Worm (Caenorhabditis elegans) whole organism, L3 larva: Measurements from ENCODE around the gene F41E6.7.

Experiments used
- R02D3.7 ChIP-seq: fragments of 150-350 bp; optimal IDR thresholded peaks from 2 replicates; lab custom pipeline; 2014; ENCODE audit warnings: missing biosample characterization, missing genetic modification characterization
- aly-2 ChIP-seq: fragments of 150-350 bp; optimal IDR thresholded peaks from 2 replicates; lab custom pipeline; 2014; ENCODE audit warnings: missing biosample characterization, missing genetic modification characterization
- ceh-16 ChIP-seq: sonication (generic microtip); optimal IDR thresholded peaks from 2 replicates; lab custom pipeline; 2017; ENCODE audit warnings: missing biosample characterization, missing genetic modification characterization
- ceh-28 ChIP-seq: fragments of 150-350 bp; optimal IDR thresholded peaks from 2 replicates; lab custom pipeline; 2014; ENCODE audit warnings: missing biosample characterization, missing genetic modification reagents, missing genetic modification characterization
- ceh-82 ChIP-seq: fragments of 150-350 bp; optimal IDR thresholded peaks from 2 replicates; lab custom pipeline; 2014; ENCODE audit warnings: missing biosample characterization, missing genetic modification characterization
- ceh-9 ChIP-seq: sonication (generic microtip); optimal IDR thresholded peaks from 2 replicates; lab custom pipeline; 2018; ENCODE audit warnings: missing biosample characterization, missing genetic modification characterization
- daf-12 ChIP-seq: fragments of 150-350 bp; optimal IDR thresholded peaks from 2 replicates; lab custom pipeline; 2014; ENCODE audit warnings: missing biosample characterization, missing genetic modification reagents, missing genetic modification characterization
- egl-27 ChIP-seq: sonication (generic microtip); optimal IDR thresholded peaks from 4 replicates; lab custom pipeline; 2017; ENCODE audit warnings: missing biosample characterization, missing genetic modification reagents, missing genetic modification characterization
- elt-1 ChIP-seq: fragments of 150-350 bp; optimal IDR thresholded peaks from 2 replicates; lab custom pipeline; 2014; ENCODE audit warnings: missing biosample characterization, missing genetic modification characterization
- elt-2 ChIP-seq: sonication (generic microtip); optimal IDR thresholded peaks from 2 replicates; lab custom pipeline; 2016; ENCODE audit warnings: missing genetic modification reagents, mild to moderate bottlenecking, missing genetic modification characterization, missing compliant biosample characterization
- elt-3 ChIP-seq, 3 experiments: fragments of 150-350 bp in 1 of 3; sonication (generic microtip) in 2 of 3; optimal IDR thresholded peaks; 2 replicates in 2 of 3; 4 replicates in 1 of 3; lab custom pipeline; 2014 to 2017; ENCODE audit warnings: missing biosample characterization in 3 of 3, missing genetic modification characterization in 3 of 3
- eor-1 ChIP-seq, 2 experiments: fragments of 150-350 bp; optimal IDR thresholded peaks; 2 replicates each; lab custom pipeline; 2014 to 2018; ENCODE audit warnings: missing biosample characterization in 2 of 2, missing genetic modification characterization in 2 of 2
- fkh-10 ChIP-seq: sonication (generic microtip); optimal IDR thresholded peaks from 2 replicates; lab custom pipeline; 2017; ENCODE audit warnings: missing biosample characterization, missing genetic modification reagents, missing genetic modification characterization
- hmg-11 ChIP-seq: sonication (generic microtip); optimal IDR thresholded peaks from 2 replicates; lab custom pipeline; 2016; ENCODE audit warnings: missing genetic modification characterization, missing compliant biosample characterization
- jun-1 ChIP-seq: fragments of 150-350 bp; optimal IDR thresholded peaks from 2 replicates; lab custom pipeline; 2014; ENCODE audit warnings: missing biosample characterization, missing genetic modification reagents, missing genetic modification characterization
- lin-15B ChIP-seq: fragments of 150-350 bp; optimal IDR thresholded peaks from 2 replicates; lab custom pipeline; 2014; ENCODE audit warnings: missing biosample characterization, missing genetic modification characterization
- lsy-12 ChIP-seq: sonication (generic microtip); optimal IDR thresholded peaks from 2 replicates; lab custom pipeline; 2016; ENCODE audit warnings: mild to moderate bottlenecking, missing genetic modification characterization, missing compliant biosample characterization
- mdl-1 ChIP-seq: fragments of 150-350 bp; optimal IDR thresholded peaks from 2 replicates; lab custom pipeline; 2014; ENCODE audit warnings: missing biosample characterization, missing genetic modification characterization
- mml-1 ChIP-seq: fragments of 150-350 bp; sonication (generic microtip); optimal IDR thresholded peaks from 3 replicates; lab custom pipeline; 2014; ENCODE audit warnings: missing biosample characterization, missing genetic modification characterization
- nhr-11 ChIP-seq: fragments of 150-350 bp; optimal IDR thresholded peaks from 2 replicates; lab custom pipeline; 2014; ENCODE audit warnings: missing biosample characterization, missing genetic modification characterization
- nhr-23 ChIP-seq: fragments of 150-350 bp; optimal IDR thresholded peaks from 2 replicates; lab custom pipeline; 2014; ENCODE audit warnings: missing biosample characterization, missing genetic modification reagents, missing genetic modification characterization
- nhr-237 ChIP-seq: fragments of 150-350 bp; optimal IDR thresholded peaks from 2 replicates; lab custom pipeline; 2014; ENCODE audit warnings: missing biosample characterization, missing genetic modification characterization
- nhr-28 ChIP-seq: fragments of 150-350 bp; optimal IDR thresholded peaks from 2 replicates; lab custom pipeline; 2014; ENCODE audit warnings: missing biosample characterization, missing genetic modification characterization
- nhr-43 ChIP-seq: sonication (generic microtip); optimal IDR thresholded peaks from 2 replicates; lab custom pipeline; 2016; ENCODE audit warnings: mild to moderate bottlenecking, missing genetic modification characterization, missing compliant biosample characterization; ENCODE audit not compliant: poor library complexity, severe bottlenecking
- pha-4 ChIP-seq: fragments of 150-350 bp; optimal IDR thresholded peaks from 2 replicates; lab custom pipeline; 2014; ENCODE audit warnings: missing biosample characterization, missing genetic modification reagents, missing genetic modification characterization
- pqm-1 ChIP-seq: fragments of 150-350 bp; optimal IDR thresholded peaks from 2 replicates; lab custom pipeline; 2017; ENCODE audit warnings: missing biosample characterization, missing genetic modification characterization, inconsistent platforms
- sea-2 ChIP-seq: fragments of 150-350 bp; sonication (generic microtip); optimal IDR thresholded peaks from 4 replicates; lab custom pipeline; 2014; ENCODE audit warnings: missing biosample characterization, missing genetic modification reagents, missing genetic modification characterization
- snpc-4 ChIP-seq: fragments of 150-350 bp; optimal IDR thresholded peaks from 2 replicates; lab custom pipeline; 2014; ENCODE audit warnings: missing biosample characterization, missing genetic modification characterization
- tbx-2 ChIP-seq: sonication (generic microtip); optimal IDR thresholded peaks from 2 replicates; lab custom pipeline; 2016; ENCODE audit warnings: mild to moderate bottlenecking, missing genetic modification characterization, missing compliant biosample characterization
- unc-39 ChIP-seq: sonication (generic microtip); optimal IDR thresholded peaks from 4 replicates; lab custom pipeline; 2017; ENCODE audit warnings: missing biosample characterization, missing genetic modification characterization
- unc-62 ChIP-seq: fragments of 150-350 bp; sonication (generic microtip); optimal IDR thresholded peaks from 4 replicates; lab custom pipeline; 2014; ENCODE audit warnings: missing biosample characterization, missing genetic modification reagents, missing genetic modification characterization
- zag-1 ChIP-seq: fragments of 150-350 bp; optimal IDR thresholded peaks from 2 replicates; lab custom pipeline; 2014; ENCODE audit warnings: missing biosample characterization, missing genetic modification characterization
- ztf-11 ChIP-seq: fragments of 150-350 bp; optimal IDR thresholded peaks from 2 replicates; lab custom pipeline; 2014; ENCODE audit warnings: missing biosample characterization, missing genetic modification characterization

The F41E6.7 gene

DNA sequence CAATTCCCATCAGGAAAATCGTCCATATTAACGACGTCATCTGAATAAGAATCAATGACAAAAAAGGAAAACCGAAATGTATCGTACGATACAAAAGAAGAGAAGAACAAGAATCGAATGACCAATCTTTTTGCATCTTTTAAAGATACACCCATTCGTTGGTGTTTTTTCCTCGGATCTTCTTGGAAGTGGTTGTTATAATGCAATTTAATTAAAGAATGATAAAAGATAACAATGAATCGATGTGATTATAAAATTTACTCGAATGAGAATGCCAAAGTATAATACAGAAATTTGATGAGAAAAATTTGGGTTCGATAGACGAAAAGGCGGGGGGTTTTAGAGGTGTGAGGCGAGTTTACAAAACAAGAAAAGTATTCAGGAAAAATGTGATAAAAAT lies 29.9 kb upstream of the F41E6.7 start, which contains the start of gene F41E6.12:
Gene F41E6.12 (minus strand): TSS at position 101 of the 400 bp plus-strand sequence.
- TF ChIP-seq snpc-4: no peak
- no peak for TF ChIP-seq ceh-9 (tag; lab: Kevin White, UChicago)
- TF ChIP-seq elt-3 (tag; optimal IDR thresholded peaks at IDR 0.05; lab: Kevin White, UChicago): no peak
- no peak for TF ChIP-seq fkh-10 (GFP tag; lab: Kevin White, UChicago)
- no peak for TF ChIP-seq mdl-1 (tag; lab: Kevin White, UChicago)
- TF ChIP-seq nhr-23: peak; percentile 20
- TF ChIP-seq ceh-82 (tag; lab: Kevin White, UChicago): no peak
- TF ChIP-seq, all 47 proteins: peak for 1

DNA sequence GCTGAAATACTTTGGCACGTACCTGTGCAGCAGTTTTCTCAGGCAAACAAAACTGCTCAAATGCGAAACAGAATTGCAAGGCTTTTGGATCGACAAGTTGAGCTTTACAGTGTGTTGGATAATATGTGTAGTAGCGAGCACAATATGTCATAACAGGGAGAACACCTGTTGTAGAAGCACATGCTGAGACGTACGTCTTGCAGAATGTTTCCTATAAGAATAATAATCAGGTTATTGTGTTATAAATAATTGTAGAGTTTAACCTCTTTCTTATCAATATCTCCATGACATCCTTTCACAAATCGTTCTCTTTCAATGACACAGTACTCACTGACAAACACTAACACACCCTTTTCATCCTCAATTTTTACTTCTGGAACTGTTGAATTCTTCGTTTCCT lies 28.5 kb upstream of the F41E6.7 start:
- TF ChIP-seq nhr-28 (no peak), mdl-1 (tag; lab: Kevin White, UChicago) (no peak), elt-2 (no peak), egl-27 (tag; lab: Kevin White, UChicago) (no peak), snpc-4 (no peak), elt-3 (tag; optimal IDR thresholded peaks at IDR 0.05; lab: Kevin White, UChicago) (no peak), lsy-12 (no peak), pqm-1 (tag; lab: Kevin White, UChicago) (no peak), lin-15B (tag; lab: Kevin White, UChicago) (no peak), unc-39 (tag; lab: Kevin White, UChicago) (no peak), elt-1 (tag; lab: Kevin White, UChicago) (no peak), fkh-10 (GFP tag; lab: Kevin White, UChicago) (no peak), zag-1 (tag; lab: Kevin White, UChicago) (no peak), ztf-11 (tag; lab: Kevin White, UChicago) (no peak)

DNA sequence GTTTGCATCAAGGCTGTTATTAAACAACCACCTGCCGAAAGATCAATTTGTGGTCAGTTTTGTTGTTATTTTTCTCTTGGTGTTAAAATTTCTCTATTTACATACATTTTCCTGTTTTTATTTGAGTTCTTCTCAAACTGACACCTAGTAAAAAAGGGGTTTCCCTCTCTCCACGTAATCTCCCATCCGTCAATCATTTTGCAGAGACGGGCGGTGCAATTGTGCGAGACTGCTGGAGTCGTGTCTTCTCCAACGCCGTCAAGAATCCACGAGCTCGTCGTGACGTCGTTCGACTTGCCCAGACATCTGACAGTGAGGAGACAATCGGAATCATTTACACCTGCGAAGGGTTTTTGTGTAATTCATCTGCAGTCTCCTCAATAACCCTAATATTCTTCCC lies 27.3 kb upstream of the F41E6.7 start:
- peak in 1 of 3 experiments; percentile 1 for TF ChIP-seq elt-3 (tag; optimal IDR thresholded peaks at IDR 0.05; lab: Kevin White, UChicago)
- TF ChIP-seq aly-2 (tag; lab: Kevin White, UChicago): no peak
- no peak for TF ChIP-seq ztf-11 (tag; lab: Kevin White, UChicago)
- no peak for TF ChIP-seq eor-1 (tag; optimal IDR thresholded peaks at IDR 0.05; lab: Kevin White, UChicago)
- no peak for TF ChIP-seq mml-1 (tag; lab: Kevin White, UChicago)
- TF ChIP-seq lsy-12: no peak
- no peak for TF ChIP-seq snpc-4
- TF ChIP-seq zag-1 (tag; lab: Kevin White, UChicago): no peak
- TF ChIP-seq pha-4: no peak
- TF ChIP-seq R02D3.7 (tag; lab: Kevin White, UChicago): no peak
- peak; percentile 64 for TF ChIP-seq unc-62 (GFP tag; lab: Kevin White, UChicago)

DNA sequence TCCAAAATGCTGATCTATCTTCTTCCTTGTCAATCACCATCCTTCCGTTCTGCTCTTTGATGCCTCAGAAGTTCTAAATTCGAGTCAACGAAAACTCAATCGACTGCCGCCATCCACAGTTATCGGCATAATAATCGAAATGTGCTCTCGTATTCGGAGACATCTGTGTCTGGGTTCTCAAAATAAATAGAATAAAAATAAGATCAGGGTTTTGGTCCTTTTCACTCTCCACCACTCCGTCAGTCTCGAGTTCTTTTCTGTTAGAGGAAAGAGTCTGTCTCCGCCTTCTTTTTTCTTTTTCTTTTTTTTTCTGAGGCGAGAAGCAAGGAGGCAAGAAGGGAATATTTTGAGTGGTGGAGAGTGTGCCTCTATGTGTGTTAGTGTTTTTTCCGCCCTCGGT lies 24.7 kb upstream of the F41E6.7 start, which contains the start of gene F41E6.17:
Gene F41E6.17 (plus strand): TSS at position 348 of the 400 bp plus-strand sequence.
- TF ChIP-seq hmg-11 (tag; lab: Kevin White, UChicago) (peak; percentile 16), ceh-16 (tag; lab: Kevin White, UChicago) (no peak)

DNA sequence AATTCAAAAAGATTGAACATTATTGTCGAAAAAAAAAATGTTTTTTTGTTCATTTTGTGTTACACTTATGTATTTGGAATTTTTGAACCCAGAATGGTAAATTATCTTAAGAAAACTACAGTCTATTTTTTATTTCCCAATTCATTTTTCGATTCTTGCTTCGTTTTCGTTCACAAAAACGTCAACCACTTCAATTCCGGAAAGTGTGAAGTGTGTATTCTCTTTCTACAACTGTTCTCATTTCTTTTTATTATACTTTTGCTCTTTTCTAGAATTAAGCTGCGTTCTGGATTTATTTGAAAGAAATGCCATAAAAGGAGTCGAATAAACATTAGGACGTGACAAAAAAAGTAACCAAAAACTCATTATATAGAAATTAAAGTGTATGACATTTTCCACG lies 23.2 kb upstream of the F41E6.7 start, which contains the start of gene F41E6.1:
Gene F41E6.1 (plus strand): TSS at position 301 of the 400 bp plus-strand sequence.
- TF ChIP-seq ceh-16 (tag; lab: Kevin White, UChicago) (no peak), daf-12 (tag; lab: Kevin White, UChicago) (no peak), nhr-43 (tag; lab: Kevin White, UChicago) (no peak), nhr-237 (no peak), ztf-11 (tag; lab: Kevin White, UChicago) (no peak), aly-2 (tag; lab: Kevin White, UChicago) (no peak), ceh-28 (tag; lab: Kevin White, UChicago) (no peak), unc-62 (GFP tag; lab: Kevin White, UChicago) (no peak), tbx-2 (tag; lab: Kevin White, UChicago) (no peak), sea-2 (GFP tag; lab: Kevin White, UChicago) (no peak), jun-1 (no peak), pha-4 (no peak), egl-27 (tag; lab: Kevin White, UChicago) (no peak), nhr-23 (no peak), nhr-11 (tag; lab: Kevin White, UChicago) (no peak)
- TF ChIP-seq, all 47 proteins: peak for 0
